Worm (Caenorhabditis elegans) whole organism, L4 larva: ENCODE data around the gene T28H10.1.
A peak's percentile ranks its signal among the peaks of the same experiment; 100 is the strongest.

ENCODE experiments used
- D1046.2 ChIP-seq: fragments of 200-800 bp; sonication (Bioruptor generic); IDR thresholded peaks from 2 replicates; pipeline ENCODE4 v1.3.6; 2022; ENCODE audit warnings: missing genetic modification characterization, missing compliant biosample characterization
- F26F4.8 ChIP-seq: fragments of 200-800 bp; sonication (Bioruptor generic); conservative IDR thresholded peaks from 2 replicates; pipeline ENCODE4 v1.3.6; 2022; ENCODE audit warnings: missing genetic modification characterization, missing compliant biosample characterization
- F49E8.2 ChIP-seq: sonication (generic microtip); optimal IDR thresholded peaks from 2 replicates; lab custom pipeline; 2016; ENCODE audit warnings: missing compliant biosample characterization, mild to moderate bottlenecking, missing genetic modification characterization, borderline replicate concordance
- R02D3.7 ChIP-seq: fragments of 150-350 bp; sonication (generic microtip); optimal IDR thresholded peaks from 3 replicates; lab custom pipeline; 2014; ENCODE audit warnings: missing biosample characterization, missing genetic modification characterization
- T26A8.4 ChIP-seq: fragments of 200-800 bp; sonication (Bioruptor generic); IDR thresholded peaks from 2 replicates; pipeline ENCODE4 v1.3.6; 2022; ENCODE audit warnings: missing genetic modification characterization, missing compliant biosample characterization
- ZK337.2 ChIP-seq: fragments of 200-800 bp; sonication (Bioruptor generic); IDR thresholded peaks from 2 replicates; pipeline ENCODE4 v1.3.6; 2022; ENCODE audit warnings: missing genetic modification reagents, missing genetic modification characterization, missing compliant biosample characterization
- attf-4 ChIP-seq: sonication (generic microtip); optimal IDR thresholded peaks from 3 replicates; lab custom pipeline; 2017; ENCODE audit warnings: missing biosample characterization, missing genetic modification characterization
- ceh-20 ChIP-seq: fragments of 200-800 bp; sonication (Bioruptor generic); IDR thresholded peaks from 2 replicates; pipeline ENCODE4 v1.3.6; 2022; ENCODE audit warnings: missing genetic modification reagents, missing genetic modification characterization, missing compliant biosample characterization
- ceh-32 ChIP-seq: sonication (generic microtip); optimal IDR thresholded peaks from 2 replicates; lab custom pipeline; 2016; ENCODE audit warnings: mild to moderate bottlenecking, missing genetic modification characterization, missing compliant biosample characterization; ENCODE audit not compliant: poor library complexity
- ceh-44 ChIP-seq: fragments of 200-800 bp; sonication (Bioruptor generic); IDR thresholded peaks from 2 replicates; pipeline ENCODE4 v1.3.6; 2022; ENCODE audit warnings: missing genetic modification reagents, missing genetic modification characterization, missing compliant biosample characterization
- ceh-82 ChIP-seq: sonication (generic microtip); optimal IDR thresholded peaks from 2 replicates; lab custom pipeline; 2017; ENCODE audit warnings: missing biosample characterization, missing genetic modification characterization
- ces-1 ChIP-seq: fragments of 150-350 bp; sonication (generic microtip); optimal IDR thresholded peaks from 4 replicates; lab custom pipeline; 2014; ENCODE audit warnings: missing biosample characterization, missing genetic modification reagents, missing genetic modification characterization
- cey-2 ChIP-seq: sonication (generic microtip); optimal IDR thresholded peaks from 3 replicates; lab custom pipeline; 2017; ENCODE audit warnings: missing genetic modification characterization, mild to moderate bottlenecking, missing compliant biosample characterization, antibody characterized with exemption, borderline replicate concordance; ENCODE audit not compliant: insufficient read depth
- ctbp-1 ChIP-seq: fragments of 200-800 bp; sonication (Bioruptor generic); IDR thresholded peaks from 2 replicates; pipeline ENCODE4 v1.3.6; 2022; ENCODE audit warnings: missing genetic modification reagents, missing genetic modification characterization, missing compliant biosample characterization
- daf-16 ChIP-seq, 3 experiments: sonication (generic microtip); optimal IDR thresholded peaks; 2 replicates each; lab custom pipeline; 2016 to 2017; ENCODE audit warnings: missing genetic modification characterization in 3 of 3, missing genetic modification reagents in 3 of 3, mild to moderate bottlenecking in 2 of 3, missing compliant biosample characterization in 2 of 3, missing biosample characterization in 1 of 3, moderate library complexity in 1 of 3
- daf-19 ChIP-seq: fragments of 200-800 bp; sonication (Bioruptor generic); conservative IDR thresholded peaks from 2 replicates; pipeline ENCODE4 v1.3.6; 2022; ENCODE audit warnings: missing genetic modification characterization, missing compliant biosample characterization
- daf-8 ChIP-seq: fragments of 200-800 bp; sonication (Bioruptor generic); IDR thresholded peaks from 2 replicates; pipeline ENCODE4 v1.3.6; 2022; ENCODE audit warnings: missing genetic modification characterization, missing compliant biosample characterization
- dpl-1 ChIP-seq: fragments of 150-350 bp; optimal IDR thresholded peaks from 2 replicates; lab custom pipeline; 2014; ENCODE audit warnings: missing biosample characterization, missing genetic modification reagents, missing genetic modification characterization
- duxl-1 ChIP-seq: sonication (generic microtip); optimal IDR thresholded peaks from 2 replicates; lab custom pipeline; 2016; ENCODE audit warnings: mild to moderate bottlenecking, missing genetic modification characterization, moderate library complexity, missing compliant biosample characterization; ENCODE audit not compliant: poor library complexity
- dve-1 ChIP-seq: sonication (generic microtip); optimal IDR thresholded peaks from 2 replicates; lab custom pipeline; 2017; ENCODE audit warnings: antibody characterized with exemption, mild to moderate bottlenecking, missing genetic modification characterization, missing compliant biosample characterization; ENCODE audit not compliant: insufficient read depth
- egl-43 ChIP-seq: fragments of 200-800 bp; sonication (Bioruptor generic); IDR thresholded peaks from 2 replicates; pipeline ENCODE4 v1.3.6; 2022; ENCODE audit warnings: missing genetic modification reagents, missing genetic modification characterization, missing compliant biosample characterization
- fkh-10 ChIP-seq: fragments of 150-350 bp; optimal IDR thresholded peaks from 2 replicates; lab custom pipeline; 2014; ENCODE audit warnings: missing biosample characterization, missing genetic modification reagents, missing genetic modification characterization
- fos-1 ChIP-seq: fragments of 150-350 bp; optimal IDR thresholded peaks from 2 replicates; lab custom pipeline; 2014; ENCODE audit warnings: missing biosample characterization, missing genetic modification characterization
- gei-8 ChIP-seq: fragments of 200-800 bp; sonication (Bioruptor generic); optimal IDR thresholded peaks from 2 replicates; lab custom pipeline; 2018; ENCODE audit warnings: mild to moderate bottlenecking, missing genetic modification characterization, missing compliant biosample characterization
- hif-1 ChIP-seq, 2 experiments: sonication (generic microtip); optimal IDR thresholded peaks; 2 replicates each; lab custom pipeline; 2016 to 2017; ENCODE audit warnings: missing compliant biosample characterization in 2 of 2, missing genetic modification characterization in 2 of 2, missing genetic modification reagents in 2 of 2, missing genotype in 2 of 2, mild to moderate bottlenecking in 1 of 2
- hlh-11 ChIP-seq: fragments of 200-800 bp; sonication (Bioruptor generic); optimal IDR thresholded peaks from 2 replicates; lab custom pipeline; 2018; ENCODE audit warnings: mild to moderate bottlenecking, missing genetic modification characterization, missing compliant biosample characterization
- lin-15B ChIP-seq: fragments of 150-350 bp; sonication (generic microtip); optimal IDR thresholded peaks from 3 replicates; lab custom pipeline; 2014; ENCODE audit warnings: missing biosample characterization, missing genetic modification characterization
- lin-29 ChIP-seq: fragments of 200-800 bp; sonication (Bioruptor generic); IDR thresholded peaks from 2 replicates; pipeline ENCODE4 v1.3.6; 2022; ENCODE audit warnings: missing genetic modification reagents, missing genetic modification characterization, missing compliant biosample characterization
- lin-38 ChIP-seq: fragments of 200-800 bp; sonication (Bioruptor generic); IDR thresholded peaks from 2 replicates; pipeline ENCODE4 v1.3.6; 2022; ENCODE audit warnings: missing genetic modification reagents, missing genetic modification characterization, missing compliant biosample characterization
- lir-3 ChIP-seq: sonication (generic microtip); optimal IDR thresholded peaks from 2 replicates; lab custom pipeline; 2016; ENCODE audit warnings: mild to moderate bottlenecking, missing genetic modification characterization, missing compliant biosample characterization
- mdt-29 ChIP-seq: fragments of 200-800 bp; sonication (Bioruptor generic); IDR thresholded peaks from 2 replicates; pipeline ENCODE4 v1.3.6; 2022; ENCODE audit warnings: missing genetic modification reagents, missing genetic modification characterization, missing compliant biosample characterization
- nhr-11 ChIP-seq: fragments of 150-350 bp; optimal IDR thresholded peaks from 2 replicates; lab custom pipeline; 2014; ENCODE audit warnings: missing biosample characterization, missing genetic modification characterization
- nhr-42 ChIP-seq: fragments of 200-800 bp; sonication (Bioruptor generic); IDR thresholded peaks from 2 replicates; pipeline ENCODE4 v1.3.6; 2022; ENCODE audit warnings: missing genetic modification characterization, missing compliant biosample characterization
- pha-4 ChIP-seq, 2 experiments: fragments of 150-350 bp in 1 of 2; fragments of 200-800 bp in 1 of 2; sonication (Bioruptor generic) in 1 of 2; IDR thresholded peaks in 1 of 2; optimal IDR thresholded peaks in 1 of 2; 2 replicates each; pipeline versions ENCODE4 v1.3.6 to Lab custom; 2014 to 2022; ENCODE audit warnings: missing genetic modification characterization in 2 of 2, missing genetic modification reagents in 2 of 2, missing biosample characterization in 1 of 2, missing compliant biosample characterization in 1 of 2
- rbr-2 ChIP-seq: sonication (generic microtip); optimal IDR thresholded peaks from 2 replicates; lab custom pipeline; 2016; ENCODE audit warnings: missing genotype, missing genetic modification characterization, missing compliant biosample characterization
- set-16 ChIP-seq: fragments of 200-800 bp; sonication (Bioruptor generic); IDR thresholded peaks from 2 replicates; pipeline ENCODE4 v1.3.6; 2022; ENCODE audit warnings: missing genetic modification reagents, missing genetic modification characterization, missing compliant biosample characterization
- snpc-1.2 ChIP-seq: fragments of 200-800 bp; sonication (Bioruptor generic); IDR thresholded peaks from 2 replicates; pipeline ENCODE4 v1.3.6; 2022; ENCODE audit warnings: missing genetic modification reagents, missing genetic modification characterization, missing compliant biosample characterization
- spr-1 ChIP-seq: sonication (generic microtip); optimal IDR thresholded peaks from 2 replicates; lab custom pipeline; 2016; ENCODE audit warnings: mild to moderate bottlenecking, missing genetic modification characterization, missing compliant biosample characterization
- spr-3 ChIP-seq: fragments of 200-800 bp; sonication (Bioruptor generic); optimal IDR thresholded peaks from 2 replicates; lab custom pipeline; 2018; ENCODE audit warnings: mild to moderate bottlenecking, missing genetic modification characterization, missing compliant biosample characterization
- tag-97 ChIP-seq: fragments of 200-800 bp; sonication (Bioruptor generic); IDR thresholded peaks from 2 replicates; pipeline ENCODE4 v1.3.6; 2022; ENCODE audit warnings: missing genetic modification characterization, missing compliant biosample characterization
- unc-39 ChIP-seq: sonication (generic microtip); optimal IDR thresholded peaks from 2 replicates; lab custom pipeline; 2017; ENCODE audit warnings: missing biosample characterization, missing genetic modification characterization
- unc-62 ChIP-seq, 3 experiments: fragments of 150-350 bp in 1 of 3; sonication (generic microtip); optimal IDR thresholded peaks in 2 of 3; peaks in 1 of 3; 1 replicate in 1 of 3; 2 replicates in 2 of 3; lab custom pipeline; 2014 to 2017; ENCODE audit warnings: missing biosample characterization in 3 of 3, missing genetic modification characterization in 3 of 3, missing genetic modification reagents in 3 of 3, missing genotype in 1 of 3
- vab-7 ChIP-seq: fragments of 200-800 bp; sonication (Bioruptor generic); IDR thresholded peaks from 2 replicates; pipeline ENCODE4 v1.3.6; 2022; ENCODE audit warnings: missing genetic modification reagents, missing genetic modification characterization, missing compliant biosample characterization
- zag-1 ChIP-seq: fragments of 150-350 bp; optimal IDR thresholded peaks from 2 replicates; lab custom pipeline; 2014; ENCODE audit warnings: missing biosample characterization, missing genetic modification characterization

Gene T28H10.1

DNA sequence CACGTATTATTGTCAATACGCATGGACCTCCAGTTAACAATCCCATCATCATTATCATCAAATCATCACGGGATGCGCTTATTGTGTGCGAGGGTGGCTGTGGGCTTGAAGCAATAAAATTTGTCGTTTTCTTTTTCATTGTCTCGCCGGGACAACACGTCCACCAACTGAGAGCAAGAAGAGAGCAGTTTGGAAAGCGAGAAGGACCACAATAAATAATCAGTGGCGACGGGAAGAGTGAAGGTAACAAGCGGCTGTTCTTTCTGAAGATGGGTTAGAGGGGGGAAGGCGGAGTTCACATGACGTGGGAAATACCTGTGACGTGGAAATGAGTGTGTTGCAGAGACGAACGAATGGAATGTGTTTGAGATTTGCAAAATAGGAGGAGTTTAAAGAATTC is 15.2 kb downstream of the T28H10.1 start (continued):
- TF ChIP-seq daf-19 (no peak), daf-16 (GFP tag; optimal IDR thresholded peaks at IDR 0.05; lab: Kevin White, UChicago) (peak in 1 of 2 experiments; percentile 93), daf-16 (tag; optimal IDR thresholded peaks at IDR 0.05; lab: Kevin White, UChicago) (no peak), hif-1 (tag; optimal IDR thresholded peaks at IDR 0.05; lab: Kevin White, UChicago) (peak in 1 of 2 experiments; percentile 0), ceh-32 (tag; lab: Kevin White, UChicago) (no peak), ceh-20 (no peak), lin-38 (GFP tag; lab: Robert Waterston, UW) (no peak), rbr-2 (no peak), daf-8 (GFP tag; lab: Robert Waterston, UW) (no peak)

DNA sequence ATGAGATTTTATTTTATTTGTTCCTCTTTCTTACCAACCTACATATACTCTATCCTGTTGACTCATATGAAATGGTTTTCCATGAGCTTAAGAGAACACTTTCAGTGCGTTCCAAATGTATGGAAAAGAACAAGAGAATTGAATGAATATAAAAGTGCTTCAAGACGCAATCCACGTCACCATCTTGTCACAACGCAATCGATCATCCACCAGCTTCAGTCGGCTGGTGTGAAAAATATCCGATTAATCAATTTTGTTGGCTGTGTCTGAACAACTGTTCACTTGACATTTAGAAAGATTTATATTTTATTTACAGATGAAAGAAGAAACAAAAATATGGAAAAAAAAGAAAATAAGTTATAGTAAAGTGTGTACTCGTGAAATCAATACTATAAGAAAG is 19.8 kb downstream of the T28H10.1 start:
- TF ChIP-seq F49E8.2 (no peak), unc-62 (GFP tag; optimal IDR thresholded peaks at IDR 0.05 in 1 of 2; lab: Kevin White, UChicago) (peak in 1 of 2 experiments; percentile 82), unc-62 (tag; optimal IDR thresholded peaks at IDR 0.05; lab: Kevin White, UChicago) (no peak), pha-4 (GFP tag; IDR thresholded peaks at IDR 0.05; lab: Robert Waterston, UW) (no peak), pha-4 (tag; optimal IDR thresholded peaks at IDR 0.05; lab: Kevin White, UChicago) (no peak), F26F4.8 (no peak), nhr-11 (no peak), daf-16 (GFP tag; optimal IDR thresholded peaks at IDR 0.05; lab: Kevin White, UChicago) (peak in 1 of 2 experiments; percentile 89), daf-16 (tag; optimal IDR thresholded peaks at IDR 0.05; lab: Kevin White, UChicago) (no peak), hlh-11 (peak; percentile 5), lin-15B (tag; lab: Kevin White, UChicago) (no peak)
- TF ChIP-seq, all 104 proteins: peak for 3

DNA sequence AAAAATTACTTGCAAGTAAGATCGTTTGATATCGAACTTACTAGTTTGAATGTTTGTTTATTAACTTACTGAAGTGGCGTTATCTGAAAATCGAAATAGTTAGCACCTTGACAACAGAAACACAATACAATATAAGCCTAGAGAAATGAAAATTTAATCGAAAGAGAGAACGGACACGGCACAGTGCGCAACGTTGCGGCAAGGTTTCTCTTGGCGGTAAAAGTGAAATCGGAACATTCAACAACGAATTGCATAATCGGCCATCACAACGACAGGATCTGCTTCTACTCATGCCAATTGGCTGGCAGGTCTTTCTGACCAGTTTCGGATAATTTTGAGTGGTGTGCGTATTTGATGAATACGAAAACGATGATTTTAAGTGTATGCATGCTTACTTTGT is 21.9 kb downstream of the T28H10.1 start, which contains the start of gene dyf-4:
Gene dyf-4 (minus strand): TSS at position 213 of the 400 bp plus-strand sequence.
- TF ChIP-seq hlh-11 (no peak), fkh-10 (GFP tag; lab: Kevin White, UChicago) (no peak), cey-2 (tag; lab: Kevin White, UChicago) (no peak), attf-4 (tag; lab: Kevin White, UChicago) (no peak), ces-1 (GFP tag; lab: Kevin White, UChicago) (no peak), egl-43 (GFP tag; lab: Robert Waterston, UW) (no peak), F49E8.2 (no peak), mdt-29 (GFP tag; lab: Robert Waterston, UW) (no peak), spr-3 (GFP tag; lab: Kevin White, UChicago) (no peak), tag-97 (no peak), T26A8.4 (GFP tag; lab: Robert Waterston, UW) (no peak), lir-3 (tag; lab: Kevin White, UChicago) (no peak), vab-7 (GFP tag; lab: Robert Waterston, UW) (no peak), unc-39 (tag; lab: Kevin White, UChicago) (no peak), dve-1 (no peak), spr-1 (tag; lab: Kevin White, UChicago) (no peak)

DNA sequence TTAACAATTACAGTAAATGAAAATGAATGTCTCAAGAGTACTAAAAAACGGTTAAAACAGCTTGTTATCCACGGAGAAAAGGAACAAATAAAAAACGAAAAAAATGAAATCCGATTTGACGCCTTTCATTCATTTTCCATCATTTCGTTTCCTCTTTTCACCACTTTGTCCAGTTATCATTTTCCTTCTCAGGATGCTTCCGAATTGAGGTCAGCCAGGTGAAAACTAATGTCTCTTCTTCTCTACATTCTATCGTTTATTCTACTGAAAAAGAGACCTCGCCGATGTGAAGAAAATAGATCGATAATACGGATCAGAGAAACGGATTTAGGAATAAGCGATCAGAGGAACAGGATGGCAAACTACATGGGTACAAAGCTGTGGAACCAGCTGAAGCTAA is 22.5 kb downstream of the T28H10.1 start:
- TF ChIP-seq R02D3.7 (tag; lab: Kevin White, UChicago) (no peak), ctbp-1 (GFP tag; lab: Robert Waterston, UW) (no peak), ZK337.2 (no peak), lin-29 (GFP tag; lab: Robert Waterston, UW) (no peak), mdt-29 (GFP tag; lab: Robert Waterston, UW) (no peak), nhr-42 (no peak), set-16 (GFP tag; lab: Robert Waterston, UW) (no peak), ceh-44 (no peak), tag-97 (no peak), snpc-1.2 (no peak), fos-1 (tag; lab: Kevin White, UChicago) (no peak), hlh-11 (no peak), dpl-1 (no peak), zag-1 (no peak), D1046.2 (GFP tag; lab: Robert Waterston, UW) (no peak), gei-8 (GFP tag; lab: Kevin White, UChicago) (no peak), ceh-82 (tag; lab: Kevin White, UChicago) (no peak), duxl-1 (no peak)
